Fruit fly (Drosophila melanogaster): ENCODE results near the gene CG9609.

Gene CG9609

DNA sequence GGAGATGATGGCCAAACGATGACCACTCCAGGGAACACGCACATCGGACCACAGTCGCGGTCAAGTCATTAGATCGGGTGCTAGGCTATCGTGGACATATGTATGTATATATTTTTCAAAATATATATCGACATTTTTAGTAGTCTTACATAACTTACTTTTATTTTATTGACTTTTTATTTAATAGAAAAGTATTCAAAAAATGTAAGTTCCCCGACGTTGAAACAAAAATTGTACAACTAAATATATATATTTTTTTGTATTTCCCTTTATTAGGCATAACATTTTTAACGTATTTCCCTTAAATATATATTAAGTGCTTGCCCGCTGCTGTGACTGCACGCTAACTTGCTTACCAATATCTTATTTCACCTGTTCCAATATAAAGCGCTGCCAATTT lies 28.4 kb upstream of the CG9609 start (continued):
- TF ChIP-seq p53 (GFP tag; optimal IDR thresholded peaks at IDR 0.05) (no peak), Hr3 (GFP tag; optimal IDR thresholded peaks at IDR 0.05) (no peak), phol (tag; optimal IDR thresholded peaks at IDR 0.05) (peak; percentile 39), CG16813 (GFP tag; IDR thresholded peaks at IDR 0.05; ENCODE audit: partially characterized antibody) (no peak), h (optimal IDR thresholded peaks at IDR 0.05) (no peak), vvl (GFP tag; IDR thresholded peaks at IDR 0.05) (0 out of 2 replicates have a peak, but pooled peaks have one; percentile 48), CG9437 (GFP tag; optimal IDR thresholded peaks at IDR 0.05) (no peak), gsb (GFP tag; IDR thresholded peaks at IDR 0.05) (no peak), CG13424 (tag; optimal IDR thresholded peaks at IDR 0.05) (peak; percentile 15), CG17361 (GFP tag; IDR thresholded peaks at IDR 0.05) (no peak), CG12391 (tag; optimal IDR thresholded peaks at IDR 0.05) (no peak), CG33557 (GFP tag; optimal IDR thresholded peaks at IDR 0.05) (no peak), run (tag; optimal IDR thresholded peaks at IDR 0.05) (no peak), CrebB (tag; optimal IDR thresholded peaks at IDR 0.05) (no peak), CG18764 (GFP tag; optimal IDR thresholded peaks at IDR 0.05) (no peak), CG2202 (tag; optimal IDR thresholded peaks at IDR 0.05) (no peak), CG31365 (tag; optimal IDR thresholded peaks at IDR 0.05) (no peak), CG15696 (tag; optimal IDR thresholded peaks at IDR 0.05) (no peak), NfI (GFP tag; optimal IDR thresholded peaks at IDR 0.05) (no peak), amos (GFP tag; IDR thresholded peaks at IDR 0.05; ENCODE audit: partially characterized antibody) (no peak), corto (GFP tag; optimal IDR thresholded peaks at IDR 0.05) (no peak), CG11723 (GFP tag; optimal IDR thresholded peaks at IDR 0.05) (no peak), CG8281 (tag; optimal IDR thresholded peaks at IDR 0.05) (no peak), Xbp1 (GFP tag; optimal IDR thresholded peaks at IDR 0.05) (no peak), peb (GFP tag; IDR thresholded peaks at IDR 0.05) (no peak), Scr (GFP tag; IDR thresholded peaks at IDR 0.05; ENCODE audit: partially characterized antibody) (no peak), nom (GFP tag; optimal IDR thresholded peaks at IDR 0.05) (no peak), sqz (GFP tag; optimal IDR thresholded peaks at IDR 0.05) (no peak), lov (optimal IDR thresholded peaks at IDR 0.05) (no peak), lov (GFP tag; IDR thresholded peaks at IDR 0.05) (no peak), Hr51 (GFP tag; optimal IDR thresholded peaks at IDR 0.05) (peak in 1 of 2 experiments; percentile 53), Camta (GFP tag; optimal IDR thresholded peaks at IDR 0.05) (no peak), CG11504 (tag; optimal IDR thresholded peaks at IDR 0.05) (peak; percentile 68), dysf (GFP tag; IDR thresholded peaks at IDR 0.05) (peak; percentile 52; the same call in 2 of the 3 replicates), rib (GFP tag; IDR thresholded peaks at IDR 0.05) (no peak), CG7556 (GFP tag; optimal IDR thresholded peaks at IDR 0.05) (peak; percentile 3), stwl (tag; optimal IDR thresholded peaks at IDR 0.05) (no peak), esg (GFP tag; conservative IDR thresholded peaks at IDR 0.05) (no peak), caup (GFP tag; optimal IDR thresholded peaks at IDR 0.05; ENCODE audit: severe bottlenecking) (no peak), CG14710 (tag; optimal IDR thresholded peaks at IDR 0.05) (no peak), az2 (GFP tag; optimal IDR thresholded peaks at IDR 0.05) (no peak), chm (GFP tag; IDR thresholded peaks at IDR 0.05) (no peak), CG5953 (GFP tag; IDR thresholded peaks at IDR 0.05) (no peak), D (optimal IDR thresholded peaks at IDR 0.05) (no peak), D (GFP tag; optimal IDR thresholded peaks at IDR 0.05) (no peak), sob (GFP tag; IDR thresholded peaks at IDR 0.05) (no peak), CG12155 (GFP tag; optimal IDR thresholded peaks at IDR 0.05) (no peak), Rx (GFP tag; IDR thresholded peaks at IDR 0.05) (peak; percentile 28; the same call in 1 of the 2 replicates), row (GFP tag; IDR thresholded peaks at IDR 0.05) (peak; percentile 57), HmgD (GFP tag; optimal IDR thresholded peaks at IDR 0.05) (no peak), gcm2 (GFP tag; optimal IDR thresholded peaks at IDR 0.05) (no peak), kni (GFP tag; optimal IDR thresholded peaks at IDR 0.05) (no peak)
